Worm (Caenorhabditis elegans): ENCODE results near the gene ZK1236.9.

DNA sequence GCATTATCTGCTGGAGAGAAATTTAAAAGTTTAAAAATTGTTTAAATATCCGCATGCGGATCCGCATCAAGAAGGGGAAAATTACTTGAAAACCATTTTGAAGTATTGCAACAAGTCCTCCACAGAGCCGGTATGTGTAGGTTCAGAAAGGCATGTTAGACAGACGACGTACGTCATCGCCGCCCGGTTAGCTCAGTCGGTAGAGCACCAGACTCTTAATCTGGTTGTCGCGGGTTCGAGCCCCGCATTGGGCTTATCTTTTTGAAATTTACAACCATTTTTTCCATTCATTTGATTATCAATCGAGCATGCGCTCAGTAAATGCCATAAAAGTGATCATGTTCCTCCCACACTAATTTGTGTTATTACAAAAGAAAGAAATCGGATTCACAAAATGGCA is 38.3 kb upstream of the ZK1236.9 start:
- no peak for TF ChIP-seq ztf-11 (tag; optimal IDR thresholded peaks at IDR 0.05)
- no peak for TF ChIP-seq nhr-76 (tag; optimal IDR thresholded peaks at IDR 0.05)
- TF ChIP-seq unc-62 (GFP tag; optimal IDR thresholded peaks at IDR 0.05 in 1 of 2) = no peak
- TF ChIP-seq unc-62 (tag; optimal IDR thresholded peaks at IDR 0.05) = no peak
- no peak for TF ChIP-seq cey-2 (tag; optimal IDR thresholded peaks at IDR 0.05; ENCODE audit: borderline replicate concordance, insufficient read depth)
- TF ChIP-seq pha-4 (GFP tag; IDR thresholded peaks at IDR 0.05) = no peak
- no peak for TF ChIP-seq pha-4 (tag; optimal IDR thresholded peaks at IDR 0.05)
- TF ChIP-seq aly-2 (tag; optimal IDR thresholded peaks at IDR 0.05) = no peak
- TF ChIP-seq aha-1 (tag) = no peak
- TF ChIP-seq nhr-42 (GFP tag; IDR thresholded peaks at IDR 0.05) = no peak
- no peak for TF ChIP-seq nhr-48 (tag; optimal IDR thresholded peaks at IDR 0.05)

Data from whole organism, L4 larva.